Worm (Caenorhabditis elegans): ENCODE data around the gene R10D12.8.

Gene R10D12.8

ce11 chrV:13915390-13915789 lies 37.7 kb downstream of the R10D12.8 start, which contains the start of gene gcy-32:
Gene gcy-32 (minus strand): TSS chrV:13915490.
- TF ChIP-seq lin-32 (GFP tag; optimal IDR thresholded peaks at IDR 0.05) = no peak
- no peak for TF ChIP-seq snpc-4 (tag; optimal IDR thresholded peaks at IDR 0.05)
- TF ChIP-seq ceh-43 (GFP tag; optimal IDR thresholded peaks at IDR 0.05) = no peak
- no peak for TF ChIP-seq ham-2 (GFP tag; optimal IDR thresholded peaks at IDR 0.05)
- TF ChIP-seq bed-3 (GFP tag; optimal IDR thresholded peaks at IDR 0.05) = no peak
- TF ChIP-seq elt-1 (tag; optimal IDR thresholded peaks at IDR 0.05; ENCODE audit: borderline replicate concordance, insufficient read depth) = no peak
- no peak for TF ChIP-seq unc-62 (GFP tag; optimal IDR thresholded peaks at IDR 0.05)
- TF ChIP-seq flh-1 (GFP tag; optimal IDR thresholded peaks at IDR 0.05) = no peak
- no peak for TF ChIP-seq nhr-76 (tag; optimal IDR thresholded peaks at IDR 0.05)
- TF ChIP-seq mls-2 (tag; optimal IDR thresholded peaks at IDR 0.05) = no peak
- TF ChIP-seq sptf-1 (tag; optimal IDR thresholded peaks at IDR 0.05) = no peak

ce11 chrV:13909400-13909799 lies 43.7 kb downstream of the R10D12.8 start, which contains the start of gene C06B3.7:
Gene C06B3.7 (plus strand): TSS chrV:13909686.
- TF ChIP-seq cnd-1 (tag; optimal IDR thresholded peaks at IDR 0.05) (no peak), zip-8 (tag; optimal IDR thresholded peaks at IDR 0.05) (no peak), nhr-76 (tag; optimal IDR thresholded peaks at IDR 0.05) (no peak), nhr-28 (tag; optimal IDR thresholded peaks at IDR 0.05) (no peak), lin-13 (tag; optimal IDR thresholded peaks at IDR 0.05) (no peak), sem-2 (GFP tag; optimal IDR thresholded peaks at IDR 0.05) (no peak), unc-120 (tag; optimal IDR thresholded peaks at IDR 0.05; ENCODE audit: poor library complexity, severe bottlenecking) (no peak), elt-1 (tag; optimal IDR thresholded peaks at IDR 0.05; ENCODE audit: borderline replicate concordance, insufficient read depth) (no peak), mep-1 (tag; optimal IDR thresholded peaks at IDR 0.05) (no peak), ceh-83 (GFP tag; optimal IDR thresholded peaks at IDR 0.05) (no peak), M03D4.4 (tag; optimal IDR thresholded peaks at IDR 0.05) (no peak), flh-1 (GFP tag; optimal IDR thresholded peaks at IDR 0.05) (no peak), nhr-12 (tag; optimal IDR thresholded peaks at IDR 0.05) (no peak), nhr-237 (tag; optimal IDR thresholded peaks at IDR 0.05) (no peak), pha-4 (tag; optimal IDR thresholded peaks at IDR 0.05) (no peak), lsy-2 (tag; optimal IDR thresholded peaks at IDR 0.05) (no peak), hlh-1 (tag; optimal IDR thresholded peaks at IDR 0.05) (no peak)

ce11 chrV:13908916-13909176 lies 44.2 kb downstream of the R10D12.8 start, which contains the start of gene C06B3.6:
Gene C06B3.6 (minus strand): TSS chrV:13908967.
- no peak for TF ChIP-seq unc-39 (tag; optimal IDR thresholded peaks at IDR 0.05)
- TF ChIP-seq cnd-1 (tag; optimal IDR thresholded peaks at IDR 0.05) = no peak
- TF ChIP-seq unc-120 (tag; optimal IDR thresholded peaks at IDR 0.05; ENCODE audit: poor library complexity, severe bottlenecking) = no peak
- no peak for TF ChIP-seq hlh-1 (tag; optimal IDR thresholded peaks at IDR 0.05)
- TF ChIP-seq snpc-4 (tag; optimal IDR thresholded peaks at IDR 0.05) = no peak
- no peak for TF ChIP-seq ceh-83 (GFP tag; optimal IDR thresholded peaks at IDR 0.05)

ce11 chrV:13908120-13908915 lies 44.8 kb downstream of the R10D12.8 start:
- TF ChIP-seq zip-8 (tag; optimal IDR thresholded peaks at IDR 0.05) = no peak
- no peak for TF ChIP-seq tbx-8 (GFP tag; optimal IDR thresholded peaks at IDR 0.05)
- TF ChIP-seq elt-3 (tag; optimal IDR thresholded peaks at IDR 0.05) = no peak
- TF ChIP-seq blmp-1 (tag; optimal IDR thresholded peaks at IDR 0.05) = no peak
- TF ChIP-seq nhr-2 (tag; optimal IDR thresholded peaks at IDR 0.05) = no peak
- TF ChIP-seq lin-13 (tag; optimal IDR thresholded peaks at IDR 0.05) = no peak

ce11 chrV:13907557-13908104 lies 45.5 kb downstream of the R10D12.8 start:
- no peak for TF ChIP-seq lin-13 (tag; optimal IDR thresholded peaks at IDR 0.05)
- TF ChIP-seq hlh-1 (tag; optimal IDR thresholded peaks at IDR 0.05) = no peak
- no peak for TF ChIP-seq nhr-76 (tag; optimal IDR thresholded peaks at IDR 0.05)
- no peak for TF ChIP-seq blmp-1 (tag; optimal IDR thresholded peaks at IDR 0.05)
- TF ChIP-seq snpc-4 (tag; optimal IDR thresholded peaks at IDR 0.05) = no peak
- TF ChIP-seq sem-2 (GFP tag; optimal IDR thresholded peaks at IDR 0.05) = no peak
- TF ChIP-seq lsy-2 (tag; optimal IDR thresholded peaks at IDR 0.05) = no peak
- TF ChIP-seq mep-1 (tag; optimal IDR thresholded peaks at IDR 0.05) = no peak
- TF ChIP-seq unc-120 (tag; optimal IDR thresholded peaks at IDR 0.05; ENCODE audit: poor library complexity, severe bottlenecking) = no peak
- no peak for TF ChIP-seq ces-1 (GFP tag; optimal IDR thresholded peaks at IDR 0.05)
- no peak for TF ChIP-seq M03D4.4 (tag; optimal IDR thresholded peaks at IDR 0.05)
- TF ChIP-seq zip-8 (tag; optimal IDR thresholded peaks at IDR 0.05) = no peak
- no peak for TF ChIP-seq mls-2 (tag; optimal IDR thresholded peaks at IDR 0.05)
- TF ChIP-seq unc-62 (GFP tag; optimal IDR thresholded peaks at IDR 0.05) = no peak
- no peak for TF ChIP-seq unc-39 (tag; optimal IDR thresholded peaks at IDR 0.05)
- no peak for TF ChIP-seq drap-1 (GFP tag; optimal IDR thresholded peaks at IDR 0.05)
- TF ChIP-seq tbx-8 (GFP tag; optimal IDR thresholded peaks at IDR 0.05) = no peak
- no peak for TF ChIP-seq elt-1 (tag; optimal IDR thresholded peaks at IDR 0.05; ENCODE audit: borderline replicate concordance, insufficient read depth)

All from whole organism, mixed stage, embryonic.